Worm (Caenorhabditis elegans) whole organism, midembryonic: Measurements from ENCODE around the gene chtl-1.
A peak's percentile ranks its signal among the peaks of the same experiment; 100 is the strongest.

Experiments
- T22C8.4 ChIP-seq: fragments of 200-800 bp; sonication (Bioruptor generic); IDR thresholded peaks from 2 replicates; pipeline ENCODE4 v1.3.6; 2022; ENCODE audit warnings: missing genetic modification characterization, missing compliant biosample characterization
- cog-1 ChIP-seq: sonication (generic microtip); optimal IDR thresholded peaks from 2 replicates; lab custom pipeline; 2016; ENCODE audit warnings: missing genetic modification characterization, missing compliant biosample characterization
- flt-1 ChIP-seq: fragments of 200-800 bp; sonication (Bioruptor generic); IDR thresholded peaks from 2 replicates; pipeline ENCODE4 v1.3.6; 2022; ENCODE audit warnings: missing genetic modification characterization, missing compliant biosample characterization
- klf-2 ChIP-seq: fragments of 200-800 bp; sonication (Bioruptor generic); conservative IDR thresholded peaks from 2 replicates; pipeline ENCODE4 v1.3.6; 2022; ENCODE audit warnings: missing genetic modification reagents, missing genetic modification characterization, missing compliant biosample characterization
- med-1 ChIP-seq: sonication (generic microtip); optimal IDR thresholded peaks from 2 replicates; lab custom pipeline; 2017; ENCODE audit warnings: missing genetic modification characterization, mild to moderate bottlenecking, missing compliant biosample characterization, antibody characterized with exemption, missing genetic modification reagents; ENCODE audit not compliant: insufficient read depth
- ref-1 ChIP-seq: fragments of 200-800 bp; sonication (Bioruptor generic); conservative IDR thresholded peaks from 2 replicates; pipeline ENCODE4 v1.3.6; 2022; ENCODE audit warnings: missing genetic modification reagents, missing genetic modification characterization, missing compliant biosample characterization
- tab-1 ChIP-seq: fragments of 200-800 bp; sonication (Bioruptor generic); IDR thresholded peaks from 2 replicates; pipeline ENCODE4 v1.3.6; 2022; ENCODE audit warnings: missing genetic modification characterization, missing compliant biosample characterization
- ztf-23 ChIP-seq: fragments of 200-800 bp; sonication (Bioruptor generic); IDR thresholded peaks from 2 replicates; pipeline ENCODE4 v1.3.6; 2022; ENCODE audit warnings: missing genetic modification reagents, missing genetic modification characterization, missing compliant biosample characterization
- ztf-29 ChIP-seq: fragments of 200-800 bp; sonication (Bioruptor generic); IDR thresholded peaks from 2 replicates; pipeline ENCODE4 v1.3.6; 2022; ENCODE audit warnings: missing genetic modification reagents, missing genetic modification characterization, missing compliant biosample characterization

The chtl-1 gene

DNA sequence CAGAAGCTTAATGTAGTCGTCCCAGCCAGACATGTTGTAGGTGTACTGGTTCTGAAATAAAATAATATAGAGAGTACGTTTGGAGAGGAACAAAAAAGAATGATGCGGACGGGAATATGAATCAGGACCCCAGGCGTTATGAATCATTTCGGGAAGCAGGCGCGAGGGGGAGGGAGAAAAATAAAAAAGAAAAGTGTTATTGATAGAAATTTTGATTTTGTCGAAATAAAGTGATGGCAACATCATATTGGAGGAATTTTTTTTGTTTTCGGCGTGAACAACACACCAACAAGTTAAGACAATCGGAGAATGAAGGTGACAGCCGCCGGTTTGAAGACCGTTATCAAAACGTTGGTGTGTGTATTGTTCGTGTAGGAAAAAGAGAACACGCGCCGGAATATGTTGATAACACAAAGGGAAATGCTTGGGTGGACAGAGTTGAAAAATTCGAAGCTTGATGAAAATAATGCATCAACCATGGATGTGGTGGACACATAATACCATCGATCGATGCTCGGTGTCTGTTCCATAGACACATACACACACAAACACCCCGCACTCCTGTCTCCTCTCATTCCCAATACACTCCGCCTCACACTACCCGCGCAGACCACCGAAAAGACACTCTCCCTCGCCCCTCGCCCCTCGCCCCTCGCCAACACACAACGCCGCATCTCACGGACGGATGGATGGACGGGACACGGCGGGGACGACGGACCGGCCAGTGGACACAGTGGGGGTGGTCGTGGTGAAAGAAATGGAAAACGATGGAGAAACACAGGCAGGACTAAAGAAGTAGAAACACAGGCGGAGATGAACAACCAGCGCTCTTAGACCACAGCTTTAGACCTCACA is 9.9 kb downstream of the chtl-1 start, which contains the start of gene pfn-2:
pfn-2 (minus strand) TSS at position 51 of the 855 bp plus-strand sequence.
- TF ChIP-seq ztf-29 (GFP tag; lab: Robert Waterston, UW), result no peak
- TF ChIP-seq cog-1 (tag; lab: Kevin White, UChicago), result no peak
- no peak for TF ChIP-seq med-1 (GFP tag; lab: Kevin White, UChicago)
- TF ChIP-seq ref-1 (GFP tag; lab: Robert Waterston, UW), result no peak
- no peak for TF ChIP-seq T22C8.4 (GFP tag; lab: Robert Waterston, UW)
- peak; percentile 57; the same call in 1 of the 2 replicates for TF ChIP-seq flt-1 (GFP tag; lab: Robert Waterston, UW)
- 0 out of 2 replicates have a peak, but pooled peaks have one; percentile 9 for TF ChIP-seq klf-2
- TF ChIP-seq ztf-23 (GFP tag; lab: Robert Waterston, UW), result peak; percentile 72; the same call in 1 of the 2 replicates
- no peak for TF ChIP-seq tab-1

- no peak for TF ChIP-seq ztf-29 (GFP tag; lab: Robert Waterston, UW)
- no peak for TF ChIP-seq klf-2
- no peak for TF ChIP-seq ztf-23 (GFP tag; lab: Robert Waterston, UW)
- no peak for TF ChIP-seq ref-1 (GFP tag; lab: Robert Waterston, UW)
- no peak for TF ChIP-seq tab-1
- TF ChIP-seq T22C8.4 (GFP tag; lab: Robert Waterston, UW), result no peak
- TF ChIP-seq cog-1 (tag; lab: Kevin White, UChicago), result no peak
- TF ChIP-seq med-1 (GFP tag; lab: Kevin White, UChicago), result no peak
- TF ChIP-seq flt-1 (GFP tag; lab: Robert Waterston, UW), result no peak
Observed at ce11 chrX:5348529-5349148, 15.5 kb downstream of the chtl-1 start, which contains the start of gene syx-3. syx-3 (plus strand) TSS chrX:5349098.

DNA sequence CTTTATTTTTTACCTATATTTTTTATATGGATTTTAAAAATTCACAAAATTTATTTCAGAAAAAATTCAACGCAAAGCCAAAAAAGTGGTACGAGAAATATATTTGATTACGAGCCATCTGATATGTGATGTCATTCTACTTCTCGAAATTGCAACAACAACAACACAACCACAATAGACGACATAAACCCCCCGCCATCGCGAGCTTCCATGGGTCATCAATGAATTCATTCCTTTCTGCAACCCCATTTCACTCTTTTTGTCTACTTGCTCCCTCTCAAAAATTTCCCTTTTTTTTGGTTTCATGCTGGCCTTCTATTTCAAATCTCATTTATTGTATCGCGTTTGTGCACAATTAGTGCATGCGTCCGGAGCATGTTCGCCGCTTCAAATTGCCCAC is 16.3 kb downstream of the chtl-1 start:
- TF ChIP-seq med-1 (GFP tag; lab: Kevin White, UChicago) (no peak), klf-2 (no peak), flt-1 (GFP tag; lab: Robert Waterston, UW) (no peak), tab-1 (no peak)

ce11 chrX:5346303-5346702 is 17.8 kb downstream of the chtl-1 start:
- TF ChIP-seq tab-1, result no peak
- TF ChIP-seq ztf-29 (GFP tag; lab: Robert Waterston, UW), result no peak
- no peak for TF ChIP-seq cog-1 (tag; lab: Kevin White, UChicago)

DNA sequence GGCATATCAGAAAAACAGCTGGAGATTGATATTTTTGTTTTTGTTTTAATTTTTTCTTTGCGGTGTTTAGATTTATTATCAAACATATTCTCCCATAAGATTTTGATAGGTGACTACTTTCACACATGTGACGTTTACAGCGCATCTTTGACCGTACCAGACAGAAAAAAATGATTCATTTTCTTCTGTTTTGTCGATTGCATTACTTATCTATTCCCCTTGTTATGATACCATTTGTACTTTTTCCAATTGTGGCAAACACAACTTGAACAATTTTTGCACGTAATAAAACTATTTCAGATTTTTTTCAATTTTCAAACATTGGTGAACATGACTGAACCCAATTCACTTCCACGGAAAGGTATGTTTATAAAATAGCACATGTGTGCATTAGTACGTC is 19.8 kb downstream of the chtl-1 start, which contains the start of gene C26B9.1:
C26B9.1 (plus strand) TSS at position 301 of the 400 bp plus-strand sequence.
- TF ChIP-seq T22C8.4 (GFP tag; lab: Robert Waterston, UW), result no peak
- no peak for TF ChIP-seq tab-1
- TF ChIP-seq flt-1 (GFP tag; lab: Robert Waterston, UW), result no peak
- TF ChIP-seq cog-1 (tag; lab: Kevin White, UChicago), result no peak
- TF ChIP-seq ref-1 (GFP tag; lab: Robert Waterston, UW), result no peak
- TF ChIP-seq ztf-29 (GFP tag; lab: Robert Waterston, UW), result no peak
- TF ChIP-seq ztf-23 (GFP tag; lab: Robert Waterston, UW), result no peak
- no peak for TF ChIP-seq med-1 (GFP tag; lab: Kevin White, UChicago)
- TF ChIP-seq klf-2, result no peak

DNA sequence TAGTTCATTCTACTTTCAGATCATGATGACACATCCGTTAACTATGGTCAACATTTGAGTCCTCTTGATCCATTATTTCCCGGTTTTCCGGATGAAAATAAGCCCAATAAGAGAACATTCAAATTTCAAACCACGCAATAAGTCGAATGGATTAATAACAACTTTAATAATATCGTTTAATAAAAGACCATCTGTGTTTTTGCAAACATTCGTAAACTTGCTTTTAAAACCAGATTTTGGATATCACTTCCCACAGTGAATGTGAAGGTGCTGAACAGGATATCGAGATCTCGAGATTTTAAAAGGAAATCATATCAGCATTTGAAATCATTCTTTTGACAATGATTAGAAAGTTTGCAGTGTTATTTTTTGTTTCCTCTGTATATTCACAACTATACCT is 22.1 kb downstream of the chtl-1 start, which contains the start of gene C26B9.7:
C26B9.7 (plus strand) TSS at position 301 of the 400 bp plus-strand sequence.
- no peak for TF ChIP-seq tab-1
- TF ChIP-seq flt-1 (GFP tag; lab: Robert Waterston, UW), result no peak
- no peak for TF ChIP-seq ztf-23 (GFP tag; lab: Robert Waterston, UW)
- no peak for TF ChIP-seq med-1 (GFP tag; lab: Kevin White, UChicago)
- no peak for TF ChIP-seq ref-1 (GFP tag; lab: Robert Waterston, UW)
- TF ChIP-seq klf-2, result no peak
- no peak for TF ChIP-seq ztf-29 (GFP tag; lab: Robert Waterston, UW)
- no peak for TF ChIP-seq cog-1 (tag; lab: Kevin White, UChicago)
- TF ChIP-seq T22C8.4 (GFP tag; lab: Robert Waterston, UW), result no peak

ce11 chrX:5339889-5340288 is 24.2 kb downstream of the chtl-1 start, which contains the start of gene C26B9.2:
C26B9.2 (plus strand) TSS chrX:5340189.
- no peak for TF ChIP-seq tab-1
- TF ChIP-seq ztf-23 (GFP tag; lab: Robert Waterston, UW), result no peak
- TF ChIP-seq ref-1 (GFP tag; lab: Robert Waterston, UW), result no peak
- TF ChIP-seq cog-1 (tag; lab: Kevin White, UChicago), result no peak
- TF ChIP-seq med-1 (GFP tag; lab: Kevin White, UChicago), result no peak
- no peak for TF ChIP-seq T22C8.4 (GFP tag; lab: Robert Waterston, UW)
- TF ChIP-seq klf-2, result no peak
- TF ChIP-seq ztf-29 (GFP tag; lab: Robert Waterston, UW), result no peak
- no peak for TF ChIP-seq flt-1 (GFP tag; lab: Robert Waterston, UW)

- no peak for TF ChIP-seq ztf-29 (GFP tag; lab: Robert Waterston, UW)
- no peak for TF ChIP-seq ref-1 (GFP tag; lab: Robert Waterston, UW)
- no peak for TF ChIP-seq tab-1
- TF ChIP-seq T22C8.4 (GFP tag; lab: Robert Waterston, UW), result no peak
- no peak for TF ChIP-seq flt-1 (GFP tag; lab: Robert Waterston, UW)
- TF ChIP-seq cog-1 (tag; lab: Kevin White, UChicago), result no peak
- TF ChIP-seq med-1 (GFP tag; lab: Kevin White, UChicago), result no peak
- TF ChIP-seq ztf-23 (GFP tag; lab: Robert Waterston, UW), result no peak
- TF ChIP-seq klf-2, result no peak
Observed at ce11 chrX:5339357-5339756, 24.8 kb downstream of the chtl-1 start.

DNA sequence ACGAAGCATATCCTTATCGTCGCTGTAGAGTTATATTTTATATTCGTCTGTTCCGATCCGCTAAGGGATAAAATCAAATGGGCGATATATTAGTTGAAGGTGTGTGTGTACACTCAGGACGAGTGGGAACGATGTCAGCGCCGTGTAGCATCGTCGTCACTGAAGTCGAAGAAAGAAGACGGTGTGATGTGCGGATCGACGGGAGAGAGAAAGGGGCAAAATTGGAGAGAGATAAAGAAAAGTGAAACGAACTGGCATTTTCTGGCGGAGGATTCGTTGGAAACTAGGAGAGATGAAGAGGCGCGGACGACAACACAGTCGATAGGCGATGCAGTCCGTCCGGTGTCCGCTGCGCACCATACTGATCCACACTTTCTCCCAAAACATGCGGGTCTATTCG is 26.2 kb downstream of the chtl-1 start, which contains the start of gene C26B9.3:
C26B9.3 (plus strand) TSS at position 343 of the 400 bp plus-strand sequence.
- no peak for TF ChIP-seq tab-1
- no peak for TF ChIP-seq flt-1 (GFP tag; lab: Robert Waterston, UW)
- no peak for TF ChIP-seq klf-2
- no peak for TF ChIP-seq T22C8.4 (GFP tag; lab: Robert Waterston, UW)
- TF ChIP-seq med-1 (GFP tag; lab: Kevin White, UChicago), result no peak
- TF ChIP-seq cog-1 (tag; lab: Kevin White, UChicago), result no peak
- no peak for TF ChIP-seq ref-1 (GFP tag; lab: Robert Waterston, UW)
- no peak for TF ChIP-seq ztf-29 (GFP tag; lab: Robert Waterston, UW)
- TF ChIP-seq ztf-23 (GFP tag; lab: Robert Waterston, UW), result no peak
